Worm (Caenorhabditis elegans) whole organism, mixed stage, embryonic: Measurements from ENCODE around the gene fbxc-12.

Source experiments
- ces-1 ChIP-seq: fragments of 150-350 bp; optimal IDR thresholded peaks from 2 replicates; lab custom pipeline; 2014; ENCODE audit warnings: missing biosample characterization, missing genetic modification reagents, missing genetic modification characterization
- cnd-1 ChIP-seq: fragments of 200-800 bp; sonication (Bioruptor generic); optimal IDR thresholded peaks from 2 replicates; lab custom pipeline; 2018; ENCODE audit warnings: mild to moderate bottlenecking, missing genetic modification characterization, missing compliant biosample characterization
- elt-3 ChIP-seq: fragments of 150-350 bp; optimal IDR thresholded peaks from 2 replicates; lab custom pipeline; 2014; ENCODE audit warnings: missing biosample characterization, missing genetic modification characterization
- flh-1 ChIP-seq: fragments of 200-800 bp; sonication (Bioruptor generic); optimal IDR thresholded peaks from 2 replicates; lab custom pipeline; 2018; ENCODE audit warnings: mild to moderate bottlenecking, missing genetic modification characterization, moderate library complexity, missing compliant biosample characterization
- hlh-1 ChIP-seq: fragments of 150-350 bp; optimal IDR thresholded peaks from 2 replicates; lab custom pipeline; 2014; ENCODE audit warnings: missing biosample characterization, missing genetic modification reagents, missing genetic modification characterization
- lin-32 ChIP-seq: fragments of 200-800 bp; sonication (Bioruptor generic); optimal IDR thresholded peaks from 2 replicates; lab custom pipeline; 2018; ENCODE audit warnings: mild to moderate bottlenecking, missing genetic modification characterization, missing compliant biosample characterization
- nhr-12 ChIP-seq: fragments of 150-350 bp; optimal IDR thresholded peaks from 2 replicates; lab custom pipeline; 2014; ENCODE audit warnings: missing biosample characterization, missing genetic modification characterization
- nhr-76 ChIP-seq: sonication (generic microtip); optimal IDR thresholded peaks from 2 replicates; lab custom pipeline; 2017; ENCODE audit warnings: missing biosample characterization, missing genetic modification characterization
- pha-4 ChIP-seq: fragments of 150-350 bp; optimal IDR thresholded peaks from 2 replicates; lab custom pipeline; 2018; ENCODE audit warnings: missing biosample characterization, missing genetic modification reagents, missing genetic modification characterization
- unc-39 ChIP-seq: fragments of 150-350 bp; optimal IDR thresholded peaks from 2 replicates; lab custom pipeline; 2014; ENCODE audit warnings: missing biosample characterization, missing genetic modification characterization
- unc-62 ChIP-seq: fragments of 150-350 bp; optimal IDR thresholded peaks from 2 replicates; lab custom pipeline; 2014; ENCODE audit warnings: missing biosample characterization, missing genetic modification reagents, missing genetic modification characterization
- ztf-11 ChIP-seq: fragments of 150-350 bp; optimal IDR thresholded peaks from 2 replicates; lab custom pipeline; 2014; ENCODE audit warnings: missing biosample characterization, missing genetic modification characterization

DNA sequence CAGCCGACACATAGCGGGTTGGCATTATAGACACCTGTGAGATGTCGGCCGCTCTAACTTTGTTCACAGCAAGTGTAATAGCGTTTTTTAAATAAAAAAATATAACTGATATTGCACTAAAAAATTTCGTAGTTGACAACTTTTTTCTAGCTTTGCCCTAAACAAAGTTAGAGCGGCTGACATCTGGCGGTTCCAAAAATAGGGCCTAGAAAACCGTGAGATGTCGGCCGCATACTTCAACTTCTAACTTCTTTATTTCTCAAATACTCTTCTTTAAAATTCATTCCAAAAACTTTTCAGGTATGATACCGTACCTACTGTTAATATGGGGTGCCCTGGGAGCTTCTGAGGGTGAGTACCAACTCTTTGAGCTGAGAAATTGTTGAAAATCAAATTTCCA lies 46.4 kb upstream of the fbxc-12 start, which contains the start of gene Y55F3BR.2:
- no peak for TF ChIP-seq unc-62
- no peak for TF ChIP-seq nhr-12 (tag; lab: Kevin White, UChicago)
- TF ChIP-seq pha-4 (tag; lab: Kevin White, UChicago), result no peak
- no peak for TF ChIP-seq cnd-1 (tag; lab: Kevin White, UChicago)
- TF ChIP-seq flh-1 (GFP tag; lab: Kevin White, UChicago), result no peak
- TF ChIP-seq ztf-11, result no peak
- TF ChIP-seq lin-32, result no peak
- TF ChIP-seq elt-3, result no peak
- TF ChIP-seq nhr-76 (tag; lab: Kevin White, UChicago), result no peak
- TF ChIP-seq unc-39 (tag; lab: Kevin White, UChicago), result no peak
- TF ChIP-seq hlh-1, result no peak
- TF ChIP-seq ces-1 (GFP tag; lab: Kevin White, UChicago), result no peak
